Fruit fly (Drosophila melanogaster): ENCODE results near the gene spi.

spi gene

dm6 chr2L:19528308-19528707 lies 48.8 kb downstream of the spi start (continued):
- TF ChIP-seq ase (GFP tag; IDR thresholded peaks at IDR 0.05) (peak; percentile 93), CG34422 (GFP tag; IDR thresholded peaks at IDR 0.05) (peak; percentile 96), amos (GFP tag; IDR thresholded peaks at IDR 0.05; ENCODE audit: partially characterized antibody) (no peak), GATAe (GFP tag; conservative IDR thresholded peaks at IDR 0.05) (peak; percentile 95), CG11560 (tag; IDR thresholded peaks at IDR 0.05) (peak; percentile 88), CG13775 (GFP tag; optimal IDR thresholded peaks at IDR 0.05) (peak; percentile 94), repo (GFP tag; optimal IDR thresholded peaks at IDR 0.05) (peak; percentile 85), CG10462 (GFP tag; optimal IDR thresholded peaks at IDR 0.05) (peak; percentile 79), Side (GFP tag; optimal IDR thresholded peaks at IDR 0.05) (peak; percentile 94), CG10543 (GFP tag; optimal IDR thresholded peaks at IDR 0.05) (peak; percentile 76), CG11456 (GFP tag; IDR thresholded peaks at IDR 0.05) (peak; percentile 98), CG7839 (tag; optimal IDR thresholded peaks at IDR 0.05) (peak; percentile 98), CG16863 (GFP tag; optimal IDR thresholded peaks at IDR 0.05) (peak; percentile 89), crc (GFP tag; optimal IDR thresholded peaks at IDR 0.05) (peak; percentile 92), CG12104 (GFP tag; optimal IDR thresholded peaks at IDR 0.05) (peak; percentile 91), CG4617 (GFP tag; optimal IDR thresholded peaks at IDR 0.05; ENCODE audit: borderline replicate concordance) (peak; percentile 67), CG17829 (tag; optimal IDR thresholded peaks at IDR 0.05) (peak; percentile 87), Ssrp (tag; optimal IDR thresholded peaks at IDR 0.05) (peak; percentile 73), CG1602 (GFP tag; optimal IDR thresholded peaks at IDR 0.05) (peak; percentile 85), CG15479 (GFP tag; optimal IDR thresholded peaks at IDR 0.05) (no peak), dimm (GFP tag; IDR thresholded peaks at IDR 0.05) (peak; percentile 59), Gsc (GFP tag; IDR thresholded peaks at IDR 0.05) (peak; percentile 66), D (optimal IDR thresholded peaks at IDR 0.05) (no peak), D (GFP tag; optimal IDR thresholded peaks at IDR 0.05) (peak; percentile 57), Antp (GFP tag; optimal IDR thresholded peaks at IDR 0.05) (peak; percentile 87), gcm2 (GFP tag; optimal IDR thresholded peaks at IDR 0.05) (peak; percentile 87), CG6791 (GFP tag; IDR thresholded peaks at IDR 0.05; ENCODE audit: partially characterized antibody) (no peak), Dll (GFP tag; IDR thresholded peaks at IDR 0.05; ENCODE audit: partially characterized antibody) (no peak), pho (GFP tag; optimal IDR thresholded peaks at IDR 0.05) (peak; percentile 98), az2 (GFP tag; optimal IDR thresholded peaks at IDR 0.05) (peak; percentile 88), CG43689 (GFP tag; IDR thresholded peaks at IDR 0.05) (peak; percentile 83), CG15269 (tag; optimal IDR thresholded peaks at IDR 0.05) (peak; percentile 98), psq (GFP tag; optimal IDR thresholded peaks at IDR 0.05) (peak; percentile 55), CG14441 (GFP tag; IDR thresholded peaks at IDR 0.05) (peak; percentile 97), pan (optimal IDR thresholded peaks at IDR 0.05) (no peak), pan (GFP tag; optimal IDR thresholded peaks at IDR 0.05 in 1 of 2, IDR thresholded peaks at IDR 0.05 in 1 of 2) (peak in 1 of 2 experiments; percentile 98), CG10366 (GFP tag; IDR thresholded peaks at IDR 0.05) (peak; percentile 97), hkb (optimal IDR thresholded peaks at IDR 0.05) (no peak), hkb (GFP tag; IDR thresholded peaks at IDR 0.05) (peak; percentile 97), en (GFP tag; optimal IDR thresholded peaks at IDR 0.05) (peak; percentile 26), aop (GFP tag; IDR thresholded peaks at IDR 0.05) (no peak; the same call in 1 of the 2 replicates), CG1603 (tag; optimal IDR thresholded peaks at IDR 0.05) (peak; percentile 86), twi (tag; optimal IDR thresholded peaks at IDR 0.05) (peak; percentile 74), Mes4 (GFP tag; optimal IDR thresholded peaks at IDR 0.05) (peak; percentile 81), CG31224 (GFP tag; IDR thresholded peaks at IDR 0.05) (peak; percentile 94), otp (GFP tag; IDR thresholded peaks at IDR 0.05) (peak; percentile 92), Awh (GFP tag; IDR thresholded peaks at IDR 0.05) (peak; percentile 82), odd (GFP tag; optimal IDR thresholded peaks at IDR 0.05) (peak; percentile 92), emc (GFP tag; optimal IDR thresholded peaks at IDR 0.05) (peak; percentile 94), Nf-YC (tag; optimal IDR thresholded peaks at IDR 0.05) (peak; percentile 80), fu2 (GFP tag; optimal IDR thresholded peaks at IDR 0.05) (peak; percentile 95), slp2 (GFP tag; optimal IDR thresholded peaks at IDR 0.05) (peak; percentile 89), CG31365 (tag; optimal IDR thresholded peaks at IDR 0.05) (peak; percentile 88)
